Fruit fly (Drosophila melanogaster) whole organism, prepupa: ENCODE results near the gene CG32112.

Experiments
- Blimp-1 ChIP-seq: fragments of 200-800 bp; sonication (Bioruptor generic); optimal IDR thresholded peaks from 3 replicates; lab custom pipeline; 2017; ENCODE audit warnings: missing biosample characterization, missing genetic modification characterization, mild to moderate bottlenecking, moderate library complexity, missing genetic modification reagents
- CG10631 ChIP-seq: fragments of 200-800 bp; sonication (Bioruptor generic); optimal IDR thresholded peaks from 2 replicates; lab custom pipeline; 2016; ENCODE audit warnings: missing biosample characterization, missing genetic modification characterization
- CG11294 ChIP-seq: fragments of 200-800 bp; sonication (Bioruptor generic); IDR thresholded peaks from 2 replicates; pipeline ENCODE4 v1.3.6; 2022; ENCODE audit warnings: missing biosample characterization, missing genetic modification characterization
- CG11762 ChIP-seq: fragments of 200-800 bp; sonication (Bioruptor generic); optimal IDR thresholded peaks from 3 replicates; lab custom pipeline; 2016; ENCODE audit warnings: missing biosample characterization, missing genetic modification characterization; ENCODE audit not compliant: insufficient read depth
- CG15336 ChIP-seq: fragments of 200-800 bp; sonication (Bioruptor generic); IDR thresholded peaks from 2 replicates; pipeline ENCODE4 v1.3.6; 2022; ENCODE audit warnings: missing biosample characterization, missing genetic modification characterization
- CG16779 ChIP-seq: fragments of 200-800 bp; sonication (Bioruptor generic); optimal IDR thresholded peaks from 3 replicates; lab custom pipeline; 2017; ENCODE audit warnings: missing biosample characterization, mild to moderate bottlenecking, missing genetic modification characterization
- CG3032 ChIP-seq: fragments of 200-800 bp; optimal IDR thresholded peaks from 2 replicates; lab custom pipeline; 2019; ENCODE audit warnings: missing biosample characterization, mild to moderate bottlenecking, missing genetic modification characterization, moderate library complexity
- CG31627 ChIP-seq: fragments of 200-800 bp; sonication (Bioruptor generic); optimal IDR thresholded peaks from 3 replicates; lab custom pipeline; 2016; ENCODE audit warnings: missing biosample characterization, missing genetic modification characterization
- CG32006 ChIP-seq: fragments of 200-800 bp; sonication (Bioruptor generic); optimal IDR thresholded peaks from 3 replicates; lab custom pipeline; 2017; ENCODE audit warnings: missing biosample characterization, mild to moderate bottlenecking, missing genetic modification characterization
- CG34406 ChIP-seq: fragments of 200-800 bp; sonication (Bioruptor generic); optimal IDR thresholded peaks from 3 replicates; lab custom pipeline; 2016; ENCODE audit warnings: missing biosample characterization, missing genetic modification characterization
- CG3919 ChIP-seq: fragments of 200-800 bp; sonication (Bioruptor generic); optimal IDR thresholded peaks from 3 replicates; lab custom pipeline; 2016; ENCODE audit warnings: missing biosample characterization, missing genetic modification characterization
- CG4318 ChIP-seq: fragments of 200-800 bp; sonication (Bioruptor generic); optimal IDR thresholded peaks from 3 replicates; lab custom pipeline; 2017; ENCODE audit warnings: missing biosample characterization, mild to moderate bottlenecking, missing genetic modification characterization
- CG6163 ChIP-seq: fragments of 200-800 bp; sonication (Bioruptor generic); IDR thresholded peaks from 3 replicates; pipeline ENCODE4 v1.3.6; 2022; ENCODE audit warnings: missing biosample characterization, missing genetic modification characterization
- CG6276 ChIP-seq: fragments of 200-800 bp; sonication (Bioruptor generic); optimal IDR thresholded peaks from 2 replicates; lab custom pipeline; 2017; ENCODE audit warnings: missing biosample characterization, mild to moderate bottlenecking, missing genetic modification characterization
- CG6792 ChIP-seq: fragments of 200-800 bp; sonication (Bioruptor generic); optimal IDR thresholded peaks from 3 replicates; lab custom pipeline; 2016; ENCODE audit warnings: missing biosample characterization, missing genetic modification characterization
- CG6808 ChIP-seq: fragments of 200-800 bp; sonication (Bioruptor generic); optimal IDR thresholded peaks from 3 replicates; lab custom pipeline; 2017; ENCODE audit warnings: missing biosample characterization, missing genetic modification characterization, mild to moderate bottlenecking, moderate library complexity, missing genetic modification reagents
- CG6854 ChIP-seq: fragments of 200-800 bp; sonication (Bioruptor generic); optimal IDR thresholded peaks from 2 replicates; lab custom pipeline; 2017; ENCODE audit warnings: missing biosample characterization, mild to moderate bottlenecking, missing genetic modification characterization
- CG7368 ChIP-seq: fragments of 200-800 bp; sonication (Bioruptor generic); optimal IDR thresholded peaks from 3 replicates; lab custom pipeline; 2016; ENCODE audit warnings: missing biosample characterization, missing genetic modification characterization
- CG8119 ChIP-seq: fragments of 200-800 bp; sonication (Bioruptor generic); IDR thresholded peaks from 3 replicates; pipeline ENCODE4 v1.3.6; 2022; ENCODE audit warnings: missing biosample characterization, missing genetic modification characterization
- CG8319 ChIP-seq: fragments of 200-800 bp; sonication (Bioruptor generic); optimal IDR thresholded peaks from 3 replicates; lab custom pipeline; 2016; ENCODE audit warnings: missing biosample characterization, missing genetic modification characterization
- CG8632 ChIP-seq: fragments of 200-800 bp; sonication (Bioruptor generic); optimal IDR thresholded peaks from 3 replicates; lab custom pipeline; 2016; ENCODE audit warnings: missing biosample characterization, missing genetic modification characterization
- CG9139 ChIP-seq: fragments of 200-800 bp; sonication (Bioruptor generic); optimal IDR thresholded peaks from 3 replicates; lab custom pipeline; 2017; ENCODE audit warnings: missing biosample characterization, mild to moderate bottlenecking, missing genetic modification characterization
- Eip75B ChIP-seq: fragments of 200-800 bp; sonication (Bioruptor generic); optimal IDR thresholded peaks from 3 replicates; lab custom pipeline; 2016; ENCODE audit warnings: missing biosample characterization, missing genetic modification characterization
- Eip78C ChIP-seq: fragments of 200-800 bp; sonication (Bioruptor generic); peaks from one replicate; lab custom pipeline; 2016; ENCODE audit warnings: missing biosample characterization, missing genetic modification characterization
- Eip93F ChIP-seq: fragments of 200-800 bp; sonication (Bioruptor generic); optimal IDR thresholded peaks from 2 replicates; lab custom pipeline; 2016; ENCODE audit warnings: missing biosample characterization, mild to moderate bottlenecking, missing genetic modification characterization
- Ets21C ChIP-seq: fragments of 200-800 bp; sonication (Bioruptor generic); optimal IDR thresholded peaks from 3 replicates; lab custom pipeline; 2016; ENCODE audit warnings: missing biosample characterization, missing genetic modification characterization
- Ets96B ChIP-seq: fragments of 200-800 bp; optimal IDR thresholded peaks from 2 replicates; lab custom pipeline; 2019; ENCODE audit warnings: missing biosample characterization, mild to moderate bottlenecking, missing genetic modification characterization, moderate library complexity
- Gug ChIP-seq: fragments of 200-800 bp; sonication (Bioruptor generic); IDR thresholded peaks from 2 replicates; pipeline ENCODE4 v1.3.6; 2022; ENCODE audit warnings: missing biosample characterization, missing genetic modification characterization
- Hr38 ChIP-seq: sonication (Bioruptor generic); optimal IDR thresholded peaks from 2 replicates; lab custom pipeline; 2016; ENCODE audit warnings: missing biosample characterization, missing genetic modification characterization
- Hr39 ChIP-seq: fragments of 200-800 bp; sonication (Bioruptor generic); optimal IDR thresholded peaks from 2 replicates; lab custom pipeline; 2016; ENCODE audit warnings: missing biosample characterization, missing genetic modification characterization
- Hr4 ChIP-seq: fragments of 200-800 bp; sonication (Bioruptor generic); optimal IDR thresholded peaks from 3 replicates; lab custom pipeline; 2016; ENCODE audit warnings: missing biosample characterization, missing genetic modification characterization
- OdsH ChIP-seq: fragments of 200-800 bp; sonication (Bioruptor generic); optimal IDR thresholded peaks from 3 replicates; lab custom pipeline; 2016; ENCODE audit warnings: missing biosample characterization, missing genetic modification characterization
- Smox ChIP-seq: fragments of 200-800 bp; sonication (Bioruptor generic); optimal IDR thresholded peaks from 3 replicates; lab custom pipeline; 2016; ENCODE audit warnings: missing biosample characterization, missing genetic modification characterization
- Sox14 ChIP-seq: fragments of 200-800 bp; sonication (Bioruptor generic); optimal IDR thresholded peaks from 3 replicates; lab custom pipeline; 2016; ENCODE audit warnings: missing biosample characterization, missing genetic modification characterization
- achi ChIP-seq: fragments of 200-800 bp; sonication (Bioruptor generic); optimal IDR thresholded peaks from 3 replicates; lab custom pipeline; 2016; ENCODE audit warnings: missing biosample characterization, missing genetic modification characterization
- acj6 ChIP-seq: fragments of 200-800 bp; sonication (Bioruptor generic); optimal IDR thresholded peaks from 3 replicates; lab custom pipeline; 2016; ENCODE audit warnings: missing biosample characterization, missing genetic modification characterization
- dac ChIP-seq: fragments of 200-800 bp; sonication (Bioruptor generic); optimal IDR thresholded peaks from 2 replicates; lab custom pipeline; 2017; ENCODE audit warnings: missing biosample characterization, mild to moderate bottlenecking, missing genetic modification characterization
- dsx ChIP-seq: fragments of 200-800 bp; optimal IDR thresholded peaks from 3 replicates; lab custom pipeline; 2019; ENCODE audit warnings: missing biosample characterization, mild to moderate bottlenecking, missing genetic modification characterization, moderate library complexity; ENCODE audit not compliant: poor library complexity, severe bottlenecking
- eg ChIP-seq: fragments of 200-800 bp; sonication (Bioruptor generic); IDR thresholded peaks from 3 replicates; pipeline ENCODE4 v1.3.6; 2022; ENCODE audit warnings: missing biosample characterization, missing genetic modification characterization
- esn ChIP-seq: fragments of 200-800 bp; sonication (Bioruptor generic); optimal IDR thresholded peaks from 2 replicates; lab custom pipeline; 2016; ENCODE audit warnings: missing biosample characterization, mild to moderate bottlenecking, missing genetic modification characterization, moderate library complexity
- fd59A ChIP-seq: fragments of 200-800 bp; sonication (Bioruptor generic); optimal IDR thresholded peaks from 2 replicates; lab custom pipeline; 2017; ENCODE audit warnings: missing biosample characterization, mild to moderate bottlenecking, missing genetic modification characterization, missing genetic modification reagents
- fd85E ChIP-seq: fragments of 200-800 bp; sonication (Bioruptor generic); optimal IDR thresholded peaks from 3 replicates; lab custom pipeline; 2016; ENCODE audit warnings: missing biosample characterization, missing genetic modification characterization
- fkh ChIP-seq: fragments of 200-800 bp; sonication (Bioruptor generic); optimal IDR thresholded peaks from 3 replicates; lab custom pipeline; 2017; ENCODE audit warnings: missing biosample characterization, mild to moderate bottlenecking, missing genetic modification characterization, moderate library complexity
- lz ChIP-seq: fragments of 200-800 bp; sonication (Bioruptor generic); optimal IDR thresholded peaks from 3 replicates; lab custom pipeline; 2016; ENCODE audit warnings: missing biosample characterization, missing genetic modification characterization
- net ChIP-seq: fragments of 200-800 bp; sonication (Bioruptor generic); optimal IDR thresholded peaks from 3 replicates; lab custom pipeline; 2016; ENCODE audit warnings: missing biosample characterization, missing genetic modification characterization
- pdm3 ChIP-seq: fragments of 200-800 bp; sonication (Bioruptor generic); optimal IDR thresholded peaks from 3 replicates; lab custom pipeline; 2016; ENCODE audit warnings: missing biosample characterization, missing genetic modification characterization
- spab ChIP-seq: fragments of 200-800 bp; sonication (Bioruptor generic); optimal IDR thresholded peaks from 2 replicates; lab custom pipeline; 2017; ENCODE audit warnings: missing biosample characterization, mild to moderate bottlenecking, missing genetic modification characterization, missing genetic modification reagents
- ss ChIP-seq, 2 experiments: fragments of 200-800 bp; sonication (Bioruptor generic); optimal IDR thresholded peaks; 2 replicates in 1 of 2; 3 replicates in 1 of 2; lab custom pipeline; 2017 to 2018; ENCODE audit warnings: mild to moderate bottlenecking in 2 of 2, missing biosample characterization in 2 of 2, missing genetic modification characterization in 2 of 2, moderate library complexity in 1 of 2
- svp ChIP-seq: fragments of 200-800 bp; sonication (Bioruptor generic); peaks from one replicate; lab custom pipeline; 2016; ENCODE audit warnings: missing biosample characterization, missing genetic modification characterization
- topi ChIP-seq: fragments of 200-800 bp; sonication (Bioruptor generic); optimal IDR thresholded peaks from 3 replicates; lab custom pipeline; 2016; ENCODE audit warnings: missing biosample characterization, missing genetic modification characterization

CG32112 gene

dm6 chr3L:12705377-12705776 is 36.1 kb upstream of the CG32112 start:
- TF ChIP-seq Sox14 (GFP tag; lab: Kevin White, UChicago), result no peak
- TF ChIP-seq CG6276, result no peak
- no peak for TF ChIP-seq CG8119 (GFP tag; lab: Robert Waterston, UW)
- no peak for TF ChIP-seq CG32006 (GFP tag; lab: Kevin White, UChicago)
- TF ChIP-seq CG6808 (GFP tag; lab: Kevin White, UChicago), result no peak
- TF ChIP-seq CG6792, result no peak
- TF ChIP-seq CG16779 (tag; lab: Kevin White, UChicago), result no peak
- no peak for TF ChIP-seq lz (GFP tag; lab: Kevin White, UChicago)
- no peak for TF ChIP-seq Hr38 (GFP tag; lab: Kevin White, UChicago)
- no peak for TF ChIP-seq CG10631 (GFP tag; lab: Kevin White, UChicago)
- no peak for TF ChIP-seq CG7368
- no peak for TF ChIP-seq CG4318 (GFP tag; lab: Kevin White, UChicago)
- no peak for TF ChIP-seq fd59A (GFP tag; lab: Kevin White, UChicago)

- TF ChIP-seq dsx (GFP tag; lab: Kevin White, UChicago) (peak; percentile 36), CG8319 (GFP tag; lab: Kevin White, UChicago) (peak; percentile 24), CG9139 (GFP tag; lab: Kevin White, UChicago) (peak; percentile 38), CG11762 (GFP tag; lab: Kevin White, UChicago) (no peak), dac (GFP tag; lab: Kevin White, UChicago) (no peak), CG8632 (GFP tag; lab: Kevin White, UChicago) (peak; percentile 15), CG11294 (GFP tag; lab: Robert Waterston, UW) (no peak), CG8119 (GFP tag; lab: Robert Waterston, UW) (no peak), pdm3 (GFP tag; lab: Kevin White, UChicago) (peak; percentile 4), spab (GFP tag; lab: Kevin White, UChicago) (peak; percentile 63), Hr4 (GFP tag; lab: Kevin White, UChicago) (no peak), ss (GFP tag; optimal IDR thresholded peaks at IDR 0.05; lab: Kevin White, UChicago) (peak; percentile 37), CG34406 (GFP tag; lab: Kevin White, UChicago) (peak; percentile 40), Smox (peak; percentile 30), CG6163 (GFP tag; lab: Robert Waterston, UW) (no peak), CG6854 (GFP tag; lab: Kevin White, UChicago) (no peak), fd85E (GFP tag; lab: Kevin White, UChicago) (no peak), Eip75B (GFP tag; lab: Kevin White, UChicago) (peak; percentile 43), fd59A (GFP tag; lab: Kevin White, UChicago) (peak; percentile 9), CG15336 (GFP tag; lab: Robert Waterston, UW) (no peak), topi (GFP tag; lab: Kevin White, UChicago) (peak; percentile 63), OdsH (GFP tag; lab: Kevin White, UChicago) (peak; percentile 32), Hr39 (GFP tag; lab: Kevin White, UChicago) (peak; percentile 29), Eip78C (GFP tag; lab: Kevin White, UChicago) (peak; percentile 84), Eip93F (GFP tag; lab: Kevin White, UChicago) (no peak), acj6 (GFP tag; lab: Kevin White, UChicago) (peak; percentile 24), eg (no peak), Ets21C (GFP tag; lab: Kevin White, UChicago) (peak; percentile 9), net (GFP tag; lab: Kevin White, UChicago) (no peak), Sox14 (GFP tag; lab: Kevin White, UChicago) (peak; percentile 38), CG4318 (GFP tag; lab: Kevin White, UChicago) (no peak), Blimp-1 (GFP tag; lab: Kevin White, UChicago) (peak; percentile 17), CG31627 (GFP tag; lab: Kevin White, UChicago) (peak; percentile 38), CG6276 (no peak), esn (GFP tag; lab: Kevin White, UChicago) (peak; percentile 50), CG3032 (tag; lab: Kevin White, UChicago) (peak; percentile 51), lz (GFP tag; lab: Kevin White, UChicago) (peak; percentile 39), svp (peak; percentile 87), CG3919 (GFP tag; lab: Kevin White, UChicago) (peak; percentile 50), Gug (GFP tag; lab: Robert Waterston, UW) (no peak), achi (GFP tag; lab: Kevin White, UChicago) (peak; percentile 14), fkh (GFP tag; lab: Kevin White, UChicago) (no peak), Ets96B (peak; percentile 49)
These were observed 35.1 kb upstream of the CG32112 start for dm6 chr3L:12706456-12706855.
